Fruit fly (Drosophila melanogaster) whole organism, pupa: ENCODE measurements around the gene FucT6.
A peak's percentile ranks its signal among the peaks of the same experiment; 100 is the strongest.

Experiments used
- CG15710 ChIP-seq: fragments of 200-800 bp; sonication (Bioruptor generic); optimal IDR thresholded peaks from 2 replicates; lab custom pipeline; 2018; ENCODE audit warnings: missing biosample characterization, mild to moderate bottlenecking, missing genetic modification characterization, moderate library complexity
- CG17806 ChIP-seq: fragments of 200-800 bp; sonication (Bioruptor generic); optimal IDR thresholded peaks from 2 replicates; lab custom pipeline; 2018; ENCODE audit warnings: missing biosample characterization, mild to moderate bottlenecking, missing genetic modification characterization, moderate library complexity
- CG32121 ChIP-seq: fragments of 200-800 bp; sonication (Bioruptor generic); IDR thresholded peaks from 2 replicates; pipeline ENCODE4 v1.3.6; 2022; ENCODE audit warnings: missing biosample characterization, missing genetic modification characterization
- CG34367 ChIP-seq: fragments of 200-800 bp; sonication (Bioruptor generic); optimal IDR thresholded peaks from 2 replicates; lab custom pipeline; 2018; ENCODE audit warnings: missing biosample characterization, mild to moderate bottlenecking, missing genetic modification characterization
- CG8159 ChIP-seq: fragments of 200-800 bp; sonication (Bioruptor generic); optimal IDR thresholded peaks from 3 replicates; lab custom pipeline; 2018; ENCODE audit warnings: missing biosample characterization, mild to moderate bottlenecking, missing genetic modification characterization, moderate library complexity
- CG8301 ChIP-seq: fragments of 200-800 bp; sonication (Bioruptor generic); optimal IDR thresholded peaks from 2 replicates; lab custom pipeline; 2018; ENCODE audit warnings: missing biosample characterization, mild to moderate bottlenecking, missing genetic modification characterization
- CG9948 ChIP-seq: fragments of 200-800 bp; sonication (Bioruptor generic); optimal IDR thresholded peaks from 2 replicates; lab custom pipeline; 2018; ENCODE audit warnings: missing biosample characterization, mild to moderate bottlenecking, missing genetic modification characterization, moderate library complexity
- D1 ChIP-seq: fragments of 200-800 bp; sonication (Bioruptor generic); optimal IDR thresholded peaks from 2 replicates; lab custom pipeline; 2018; ENCODE audit warnings: missing biosample characterization, mild to moderate bottlenecking, missing genetic modification characterization, moderate library complexity
- EcR ChIP-seq: fragments of 200-800 bp; sonication (Bioruptor generic); optimal IDR thresholded peaks from 3 replicates; lab custom pipeline; 2019; ENCODE audit warnings: missing biosample characterization, missing genetic modification characterization, mild to moderate bottlenecking, moderate library complexity, missing genetic modification reagents
- Ets98B ChIP-seq: fragments of 200-800 bp; sonication (Bioruptor generic); IDR thresholded peaks from 2 replicates; pipeline ENCODE4 v1.3.6; 2022; ENCODE audit warnings: missing biosample characterization, missing genetic modification characterization
- Pif1B ChIP-seq: fragments of 200-800 bp; sonication (Bioruptor generic); optimal IDR thresholded peaks from 3 replicates; lab custom pipeline; 2016; ENCODE audit warnings: missing biosample characterization, missing genetic modification characterization
- gl ChIP-seq: fragments of 200-800 bp; sonication (Bioruptor generic); optimal IDR thresholded peaks from 2 replicates; lab custom pipeline; 2018; ENCODE audit warnings: missing biosample characterization, mild to moderate bottlenecking, missing genetic modification characterization
- rn ChIP-seq: fragments of 200-800 bp; sonication (Bioruptor generic); IDR thresholded peaks from 2 replicates; pipeline ENCODE4 v1.3.6; 2022; ENCODE audit warnings: missing biosample characterization, missing genetic modification characterization

DNA sequence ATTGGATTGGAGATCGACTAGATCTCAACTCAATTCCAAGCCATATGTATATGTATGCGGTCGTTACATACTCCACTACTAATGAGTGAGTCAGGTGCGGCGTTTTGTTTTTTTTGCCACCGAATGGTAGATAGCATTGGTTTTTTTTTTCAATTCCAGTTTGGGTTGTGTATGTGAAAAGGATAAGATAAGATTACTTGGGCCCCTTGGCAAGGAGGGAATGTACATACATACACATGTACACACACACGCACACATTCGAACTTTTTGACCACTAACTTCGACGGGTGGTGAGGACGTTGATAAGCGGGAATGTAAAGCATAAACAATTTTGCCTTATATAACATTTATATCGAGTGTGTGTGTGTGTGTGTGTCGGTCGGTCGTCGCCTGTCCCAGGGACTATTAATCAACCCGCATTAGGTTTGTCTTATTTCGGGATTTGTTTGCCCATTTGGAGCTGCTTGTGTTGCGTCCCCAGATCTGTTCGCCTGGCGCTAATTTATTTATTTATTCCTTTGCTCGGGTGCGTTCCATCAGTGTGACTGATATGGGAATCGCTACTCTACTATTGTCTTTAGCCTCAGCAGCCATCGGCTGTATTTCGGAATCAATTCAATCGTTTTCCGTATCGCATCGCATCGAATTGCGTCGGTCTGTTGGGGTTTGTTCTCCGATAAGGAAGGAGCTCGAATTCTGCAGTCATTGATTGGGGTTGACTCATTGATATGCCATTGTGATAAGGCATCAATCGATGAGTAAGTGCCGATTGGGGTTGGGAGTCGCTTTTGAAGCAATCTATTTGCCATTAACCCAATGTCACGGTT, 21.9 kb downstream of the FucT6 start:
- TF ChIP-seq D1 (no peak), CG15710 (tag; lab: Kevin White, UChicago) (no peak), CG9948 (tag; lab: Kevin White, UChicago) (no peak), CG32121 (GFP tag; lab: Robert Waterston, UW) (no peak), CG34367 (tag; lab: Kevin White, UChicago) (no peak), Pif1B (no peak), CG8159 (tag; lab: Kevin White, UChicago) (no peak), CG8301 (tag; lab: Kevin White, UChicago) (no peak), Ets98B (GFP tag; lab: Robert Waterston, UW) (no peak), rn (GFP tag; lab: Robert Waterston, UW) (no peak), EcR (GFP tag; lab: Kevin White, UChicago) (peak; percentile 15), CG17806 (tag; lab: Kevin White, UChicago) (no peak), gl (tag; lab: Kevin White, UChicago) (no peak)
